Worm (Caenorhabditis elegans) whole organism, L4 larva: ENCODE data around the gene R11G11.16.

Experiments used
- F10B5.3 ChIP-seq: sonication (generic microtip); optimal IDR thresholded peaks from 2 replicates; lab custom pipeline; 2016; ENCODE audit warnings: mild to moderate bottlenecking, missing genetic modification characterization, missing compliant biosample characterization
- F44E2.7 ChIP-seq: fragments of 200-800 bp; sonication (Bioruptor generic); IDR thresholded peaks from 2 replicates; pipeline ENCODE4 v2.1.2; 2022; ENCODE audit warnings: missing genetic modification characterization, missing compliant biosample characterization
- T26A8.4 ChIP-seq: fragments of 200-800 bp; sonication (Bioruptor generic); IDR thresholded peaks from 2 replicates; pipeline ENCODE4 v1.3.6; 2022; ENCODE audit warnings: missing genetic modification characterization, missing compliant biosample characterization
- aha-1 ChIP-seq: fragments of 150-350 bp; peaks from one replicate; lab custom pipeline; 2014; ENCODE audit warnings: missing biosample characterization, missing genetic modification characterization
- ama-1 ChIP-seq: fragments of 150-350 bp; optimal IDR thresholded peaks from 2 replicates; lab custom pipeline; 2014; ENCODE audit warnings: inconsistent platforms, mixed read lengths
- ceh-28 ChIP-seq: fragments of 150-350 bp; optimal IDR thresholded peaks from 2 replicates; lab custom pipeline; 2014; ENCODE audit warnings: missing biosample characterization, missing genetic modification reagents, missing genetic modification characterization
- ceh-32 ChIP-seq: sonication (generic microtip); optimal IDR thresholded peaks from 2 replicates; lab custom pipeline; 2016; ENCODE audit warnings: mild to moderate bottlenecking, missing genetic modification characterization, missing compliant biosample characterization; ENCODE audit not compliant: poor library complexity
- daf-16 ChIP-seq, 3 experiments: sonication (generic microtip); optimal IDR thresholded peaks; 2 replicates each; lab custom pipeline; 2016 to 2017; ENCODE audit warnings: missing genetic modification characterization in 3 of 3, missing genetic modification reagents in 3 of 3, mild to moderate bottlenecking in 2 of 3, missing compliant biosample characterization in 2 of 3, missing biosample characterization in 1 of 3, moderate library complexity in 1 of 3
- dmd-6 ChIP-seq: fragments of 200-800 bp; sonication (Bioruptor generic); IDR thresholded peaks from 2 replicates; pipeline ENCODE4 v1.3.6; 2022; ENCODE audit warnings: missing genetic modification reagents, missing genetic modification characterization, missing compliant biosample characterization
- dpl-1 ChIP-seq: fragments of 150-350 bp; optimal IDR thresholded peaks from 2 replicates; lab custom pipeline; 2014; ENCODE audit warnings: missing biosample characterization, missing genetic modification reagents, missing genetic modification characterization
- dve-1 ChIP-seq: sonication (generic microtip); optimal IDR thresholded peaks from 2 replicates; lab custom pipeline; 2017; ENCODE audit warnings: antibody characterized with exemption, mild to moderate bottlenecking, missing genetic modification characterization, missing compliant biosample characterization; ENCODE audit not compliant: insufficient read depth
- egl-43 ChIP-seq: fragments of 200-800 bp; sonication (Bioruptor generic); IDR thresholded peaks from 2 replicates; pipeline ENCODE4 v1.3.6; 2022; ENCODE audit warnings: missing genetic modification reagents, missing genetic modification characterization, missing compliant biosample characterization
- fkh-10 ChIP-seq: fragments of 150-350 bp; optimal IDR thresholded peaks from 2 replicates; lab custom pipeline; 2014; ENCODE audit warnings: missing biosample characterization, missing genetic modification reagents, missing genetic modification characterization
- fos-1 ChIP-seq: fragments of 150-350 bp; optimal IDR thresholded peaks from 2 replicates; lab custom pipeline; 2014; ENCODE audit warnings: missing biosample characterization, missing genetic modification characterization
- hlh-11 ChIP-seq: fragments of 200-800 bp; sonication (Bioruptor generic); optimal IDR thresholded peaks from 2 replicates; lab custom pipeline; 2018; ENCODE audit warnings: mild to moderate bottlenecking, missing genetic modification characterization, missing compliant biosample characterization
- lin-1 ChIP-seq: fragments of 200-800 bp; sonication (Bioruptor generic); IDR thresholded peaks from 2 replicates; pipeline ENCODE4 v1.3.6; 2022; ENCODE audit warnings: missing genetic modification reagents, missing genetic modification characterization, missing compliant biosample characterization
- lin-13 ChIP-seq: fragments of 150-350 bp; optimal IDR thresholded peaks from 2 replicates; lab custom pipeline; 2014; ENCODE audit warnings: missing biosample characterization, missing genetic modification reagents, missing genetic modification characterization
- mdl-1 ChIP-seq, 2 experiments: fragments of 150-350 bp in 1 of 2; sonication (generic microtip) in 1 of 2; optimal IDR thresholded peaks; 2 replicates each; lab custom pipeline; 2014 to 2017; ENCODE audit warnings: missing biosample characterization in 2 of 2, missing genetic modification characterization in 2 of 2
- mes-2 ChIP-seq: sonication (generic microtip); optimal IDR thresholded peaks from 2 replicates; lab custom pipeline; 2016; ENCODE audit warnings: missing genotype, mild to moderate bottlenecking, missing genetic modification characterization, missing compliant biosample characterization; ENCODE audit not compliant: poor library complexity, severe bottlenecking
- mxl-2 ChIP-seq: fragments of 200-800 bp; sonication (Bioruptor generic); conservative IDR thresholded peaks from 2 replicates; pipeline ENCODE4 v1.3.6; 2022; ENCODE audit warnings: missing genetic modification reagents, missing genetic modification characterization, missing compliant biosample characterization
- mxl-3 ChIP-seq: fragments of 200-800 bp; sonication (Bioruptor generic); optimal IDR thresholded peaks from 2 replicates; lab custom pipeline; 2018; ENCODE audit warnings: mild to moderate bottlenecking, missing genetic modification characterization, missing compliant biosample characterization
- nhr-102 ChIP-seq: sonication (generic microtip); optimal IDR thresholded peaks from 2 replicates; lab custom pipeline; 2016; ENCODE audit warnings: mild to moderate bottlenecking, missing genetic modification characterization, moderate library complexity, missing compliant biosample characterization
- nhr-111 ChIP-seq: fragments of 200-800 bp; sonication (Bioruptor generic); optimal IDR thresholded peaks from 2 replicates; lab custom pipeline; 2018; ENCODE audit warnings: mild to moderate bottlenecking, missing genetic modification characterization, missing compliant biosample characterization
- nhr-237 ChIP-seq: sonication (generic microtip); optimal IDR thresholded peaks from 2 replicates; lab custom pipeline; 2017; ENCODE audit warnings: missing biosample characterization, missing genetic modification characterization
- nhr-25 ChIP-seq: sonication (generic microtip); optimal IDR thresholded peaks from 2 replicates; lab custom pipeline; 2017; ENCODE audit warnings: missing genetic modification characterization, mild to moderate bottlenecking, missing compliant biosample characterization, antibody characterized with exemption, moderate library complexity, borderline replicate concordance; ENCODE audit not compliant: insufficient read depth
- nhr-28 ChIP-seq: fragments of 150-350 bp; optimal IDR thresholded peaks from 2 replicates; lab custom pipeline; 2014; ENCODE audit warnings: missing biosample characterization, missing genetic modification characterization
- nhr-6 ChIP-seq: fragments of 150-350 bp; optimal IDR thresholded peaks from 2 replicates; lab custom pipeline; 2014; ENCODE audit warnings: missing biosample characterization, missing genetic modification characterization
- nhr-77 ChIP-seq: fragments of 150-350 bp; optimal IDR thresholded peaks from 2 replicates; lab custom pipeline; 2014; ENCODE audit warnings: missing biosample characterization, missing genetic modification characterization
- pha-4 ChIP-seq, 2 experiments: fragments of 150-350 bp in 1 of 2; fragments of 200-800 bp in 1 of 2; sonication (Bioruptor generic) in 1 of 2; IDR thresholded peaks in 1 of 2; optimal IDR thresholded peaks in 1 of 2; 2 replicates each; pipeline versions ENCODE4 v1.3.6 to Lab custom; 2014 to 2022; ENCODE audit warnings: missing genetic modification characterization in 2 of 2, missing genetic modification reagents in 2 of 2, missing biosample characterization in 1 of 2, missing compliant biosample characterization in 1 of 2
- php-3 ChIP-seq: fragments of 200-800 bp; sonication (Bioruptor generic); IDR thresholded peaks from 2 replicates; pipeline ENCODE4 v1.3.6; 2022; ENCODE audit warnings: missing genetic modification reagents, missing genetic modification characterization, missing compliant biosample characterization
- pqm-1 ChIP-seq: sonication (generic microtip); optimal IDR thresholded peaks from 2 replicates; lab custom pipeline; 2017; ENCODE audit warnings: missing biosample characterization, missing genetic modification characterization
- saeg-2 ChIP-seq: fragments of 200-800 bp; sonication (Bioruptor generic); IDR thresholded peaks from 2 replicates; pipeline ENCODE4 v1.3.6; 2022; ENCODE audit warnings: missing genetic modification reagents, missing genetic modification characterization, missing compliant biosample characterization
- set-16 ChIP-seq: fragments of 200-800 bp; sonication (Bioruptor generic); IDR thresholded peaks from 2 replicates; pipeline ENCODE4 v1.3.6; 2022; ENCODE audit warnings: missing genetic modification reagents, missing genetic modification characterization, missing compliant biosample characterization
- unc-62 ChIP-seq, 3 experiments: fragments of 150-350 bp in 1 of 3; sonication (generic microtip); optimal IDR thresholded peaks in 2 of 3; peaks in 1 of 3; 1 replicate in 1 of 3; 2 replicates in 2 of 3; lab custom pipeline; 2014 to 2017; ENCODE audit warnings: missing biosample characterization in 3 of 3, missing genetic modification characterization in 3 of 3, missing genetic modification reagents in 3 of 3, missing genotype in 1 of 3
- zip-11 ChIP-seq: fragments of 200-800 bp; sonication (Bioruptor generic); IDR thresholded peaks from 2 replicates; pipeline ENCODE4 v1.3.6; 2022; ENCODE audit warnings: missing genetic modification characterization, missing compliant biosample characterization

The R11G11.16 gene

DNA sequence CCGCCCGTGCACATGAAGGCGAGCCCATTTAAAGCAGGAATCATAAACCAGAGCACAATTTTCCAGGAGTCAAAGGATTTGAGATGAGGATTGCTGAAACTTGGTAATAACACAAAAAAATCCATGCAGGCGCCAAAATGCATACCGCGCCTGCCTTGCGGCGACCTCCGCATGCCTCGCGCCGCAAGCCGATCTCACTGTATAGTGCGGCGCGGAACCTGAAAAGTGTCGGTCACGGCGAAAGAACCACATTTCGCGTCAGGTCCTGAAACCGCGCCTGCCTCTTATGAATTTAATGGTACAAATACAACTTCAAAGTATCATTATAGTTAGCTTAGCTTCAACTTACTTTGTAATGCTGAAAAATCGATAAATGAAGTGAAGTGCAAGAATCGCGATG is 24.4 kb downstream of the R11G11.16 start:
- TF ChIP-seq set-16 (GFP tag; lab: Robert Waterston, UW) (peak; percentile 54; the same call in 1 of the 2 replicates), mdl-1 (tag; optimal IDR thresholded peaks at IDR 0.05; lab: Kevin White, UChicago) (no peak)

ce11 chrV:497399-497798 is 27.5 kb downstream of the R11G11.16 start, which contains the start of gene T01G6.1:
T01G6.1 (plus strand) TSS chrV:497699.
- TF ChIP-seq mxl-2 (GFP tag; lab: Robert Waterston, UW) (no peak), aha-1 (tag; lab: Kevin White, UChicago) (peak; percentile 22)

DNA sequence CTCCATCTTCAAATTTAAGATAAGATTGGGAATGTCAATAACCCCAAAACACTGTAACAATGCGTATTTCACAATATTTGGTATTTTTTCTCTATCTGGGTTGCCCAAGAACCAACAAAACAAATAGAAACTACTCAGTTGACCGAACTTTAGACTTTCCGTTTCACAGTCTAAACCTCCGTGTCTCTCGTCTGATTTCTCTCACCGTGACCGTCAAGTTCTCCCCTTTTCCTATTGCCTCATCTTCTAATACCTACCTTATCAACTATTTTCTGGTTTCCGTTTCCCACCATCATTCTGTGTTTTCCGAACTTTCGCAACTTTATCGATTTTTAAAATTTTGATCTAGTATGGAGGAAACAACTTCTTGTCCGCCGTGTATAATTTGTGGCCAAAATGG is 30.7 kb downstream of the R11G11.16 start, which contains the start of gene nhr-131:
Gene nhr-131, plus strand, starts transcription at position 87 of the 400 bp plus-strand sequence.
- TF ChIP-seq aha-1 (tag; lab: Kevin White, UChicago) (peak; percentile 38), mdl-1 (tag; optimal IDR thresholded peaks at IDR 0.05; lab: Kevin White, UChicago) (peak in 1 of 2 experiments; percentile 10), nhr-77 (tag; lab: Kevin White, UChicago) (peak; percentile 38), dpl-1 (GFP tag; lab: Kevin White, UChicago) (no peak), ceh-32 (tag; lab: Kevin White, UChicago) (no peak), nhr-28 (tag; lab: Kevin White, UChicago) (peak; percentile 87), pha-4 (GFP tag; IDR thresholded peaks at IDR 0.05; lab: Robert Waterston, UW) (no peak), pha-4 (tag; optimal IDR thresholded peaks at IDR 0.05; lab: Kevin White, UChicago) (no peak), nhr-102 (tag; lab: Kevin White, UChicago) (peak; percentile 36), fos-1 (tag; lab: Kevin White, UChicago) (no peak), nhr-111 (GFP tag; lab: Kevin White, UChicago) (no peak), egl-43 (no peak), mes-2 (tag; lab: Kevin White, UChicago) (peak; percentile 36), ceh-28 (tag; lab: Kevin White, UChicago) (peak; percentile 48), lin-1 (GFP tag; lab: Robert Waterston, UW) (peak; percentile 58; the same call in 1 of the 2 replicates), T26A8.4 (no peak), daf-16 (GFP tag; optimal IDR thresholded peaks at IDR 0.05; lab: Kevin White, UChicago) (no peak), daf-16 (tag; optimal IDR thresholded peaks at IDR 0.05; lab: Kevin White, UChicago) (peak; percentile 82), dmd-6 (peak; percentile 77), F10B5.3 (tag; lab: Kevin White, UChicago) (no peak), php-3 (GFP tag; lab: Robert Waterston, UW) (no peak), fkh-10 (GFP tag; lab: Kevin White, UChicago) (no peak), F44E2.7 (GFP tag; lab: Robert Waterston, UW) (no peak), saeg-2 (GFP tag; lab: Robert Waterston, UW) (no peak), hlh-11 (tag; lab: Kevin White, UChicago) (peak; percentile 51), nhr-25 (tag; lab: Kevin White, UChicago) (no peak), lin-13 (GFP tag; lab: Kevin White, UChicago) (no peak), dve-1 (peak; percentile 71), unc-62 (GFP tag; optimal IDR thresholded peaks at IDR 0.05 in 1 of 2; lab: Kevin White, UChicago) (no peak), unc-62 (tag; optimal IDR thresholded peaks at IDR 0.05; lab: Kevin White, UChicago) (no peak), nhr-237 (tag; lab: Kevin White, UChicago) (no peak), mxl-3 (GFP tag; lab: Kevin White, UChicago) (no peak), zip-11 (GFP tag; lab: Robert Waterston, UW) (no peak), nhr-6 (tag; lab: Kevin White, UChicago) (no peak), ama-1 (no peak), pqm-1 (tag; lab: Kevin White, UChicago) (peak; percentile 62)
